Fruit fly (Drosophila melanogaster): ENCODE data around the gene trc.

Gene trc

dm6 chr3L:19818701-19819100 is 15.4 kb downstream of the trc start (continued):
- TF ChIP-seq CG14860 (GFP tag; IDR thresholded peaks at IDR 0.05; ENCODE audit: partially characterized antibody), result no peak
- TF ChIP-seq Rx (GFP tag; IDR thresholded peaks at IDR 0.05), result no peak
- TF ChIP-seq CG30431 (GFP tag; optimal IDR thresholded peaks at IDR 0.05), result no peak
- TF ChIP-seq Antp (GFP tag; optimal IDR thresholded peaks at IDR 0.05), result no peak
- TF ChIP-seq gce (GFP tag; IDR thresholded peaks at IDR 0.05), result 0 out of 3 replicates have a peak, but pooled peaks have one; percentile 7
- peak; percentile 98 for TF ChIP-seq CG15514 (GFP tag; optimal IDR thresholded peaks at IDR 0.05)
- TF ChIP-seq nom (GFP tag; optimal IDR thresholded peaks at IDR 0.05), result peak; percentile 10

DNA sequence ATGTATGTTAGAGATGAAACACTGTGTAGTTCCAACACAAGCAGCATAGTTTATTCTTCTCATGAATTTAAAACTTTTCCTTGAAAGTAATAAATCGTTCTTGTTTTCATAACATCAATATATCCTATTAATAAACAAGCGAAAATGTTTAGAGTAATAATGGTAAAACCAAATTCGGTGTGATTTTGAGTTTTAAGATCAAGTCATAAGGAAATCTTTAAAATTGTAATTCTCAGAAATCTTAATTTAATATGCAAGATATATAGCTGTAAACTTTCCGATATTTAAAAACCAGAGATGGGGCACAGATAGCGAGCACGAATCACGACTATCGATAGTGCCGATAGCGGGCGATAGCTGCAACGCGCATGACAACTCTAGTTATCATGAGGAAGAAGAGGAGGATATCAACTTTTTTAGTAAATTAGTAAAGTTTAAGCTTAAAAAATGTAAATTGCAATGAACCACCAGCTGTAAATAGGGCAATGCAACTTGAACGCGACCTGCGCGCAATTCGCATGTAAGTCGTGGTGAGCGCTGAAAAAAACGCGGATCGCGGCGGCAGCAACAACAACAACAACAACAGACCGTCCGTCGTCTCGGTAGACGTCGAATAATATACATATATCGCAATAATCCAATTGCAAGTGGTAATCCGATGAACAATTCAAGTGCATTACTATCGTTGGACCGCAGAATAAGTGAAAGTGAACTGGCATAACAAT is 16.1 kb downstream of the trc start, which contains the start of the genes Fibp and Deaf1:
Gene Fibp, minus strand, starts transcription at position 161 of the 725 bp plus-strand sequence.
Gene Deaf1, plus strand, starts transcription at position 368 of the 725 bp plus-strand sequence.
- peak; percentile 62; the same call in 2 of the 3 replicates for TF ChIP-seq CG11093 (GFP tag; IDR thresholded peaks at IDR 0.05)
- TF ChIP-seq CG13624 (GFP tag; optimal IDR thresholded peaks at IDR 0.05), result peak; percentile 80
- TF ChIP-seq ERR (GFP tag; optimal IDR thresholded peaks at IDR 0.05), result peak; percentile 73
- peak; percentile 70 for TF ChIP-seq CG31441 (GFP tag; IDR thresholded peaks at IDR 0.05)
- peak; percentile 78 for TF ChIP-seq Ssrp (tag; optimal IDR thresholded peaks at IDR 0.05)
- no peak for TF ChIP-seq ara (GFP tag; IDR thresholded peaks at IDR 0.05)
- TF ChIP-seq ato (GFP tag; IDR thresholded peaks at IDR 0.05; ENCODE audit: partially characterized antibody), result peak; percentile 95
- peak; percentile 98 for TF ChIP-seq Ets65A (GFP tag)
- peak; percentile 54 for TF ChIP-seq CG10209 (GFP tag; optimal IDR thresholded peaks at IDR 0.05)
- no peak for TF ChIP-seq CG6254 (GFP tag; optimal IDR thresholded peaks at IDR 0.05)
- TF ChIP-seq pita (GFP tag; optimal IDR thresholded peaks at IDR 0.05), result no peak
- no peak for TF ChIP-seq CG1832 (GFP tag; optimal IDR thresholded peaks at IDR 0.05)
- peak; percentile 75 for TF ChIP-seq Nf-YC (tag; optimal IDR thresholded peaks at IDR 0.05)
- no peak for TF ChIP-seq z (GFP tag; IDR thresholded peaks at IDR 0.05)
- TF ChIP-seq btn (GFP tag; optimal IDR thresholded peaks at IDR 0.05), result no peak
- TF ChIP-seq pzg (GFP tag; optimal IDR thresholded peaks at IDR 0.05), result peak; percentile 80
- no peak for TF ChIP-seq hth (optimal IDR thresholded peaks at IDR 0.05)
- no peak for TF ChIP-seq nom (GFP tag; optimal IDR thresholded peaks at IDR 0.05)
- TF ChIP-seq bigmax (GFP tag; optimal IDR thresholded peaks at IDR 0.05), result no peak
- peak; percentile 26 for TF ChIP-seq sima (GFP tag; optimal IDR thresholded peaks at IDR 0.05)
- no peak for TF ChIP-seq dati (GFP tag; IDR thresholded peaks at IDR 0.05)
- TF ChIP-seq kay (GFP tag; optimal IDR thresholded peaks at IDR 0.05), result peak; percentile 66
- TF ChIP-seq CG9727 (GFP tag; optimal IDR thresholded peaks at IDR 0.05), result peak; percentile 83
- TF ChIP-seq CG43689 (GFP tag; IDR thresholded peaks at IDR 0.05), result no peak
- TF ChIP-seq dm (GFP tag; optimal IDR thresholded peaks at IDR 0.05), result peak; percentile 70
- TF ChIP-seq Kr (GFP tag; optimal IDR thresholded peaks at IDR 0.05), result no peak
- TF ChIP-seq CG4360 (GFP tag; IDR thresholded peaks at IDR 0.05), result peak; percentile 96
- no peak for TF ChIP-seq en (GFP tag; optimal IDR thresholded peaks at IDR 0.05)
- TF ChIP-seq Dad (GFP tag; optimal IDR thresholded peaks at IDR 0.05), result peak; percentile 79
- TF ChIP-seq CG13123 (GFP tag; optimal IDR thresholded peaks at IDR 0.05), result peak; percentile 63
- TF ChIP-seq Nf-YB (GFP tag; optimal IDR thresholded peaks at IDR 0.05), result peak; percentile 35
- no peak for TF ChIP-seq CG31365 (tag; optimal IDR thresholded peaks at IDR 0.05)
- TF ChIP-seq CG1603 (tag; optimal IDR thresholded peaks at IDR 0.05), result peak; percentile 43
- peak; percentile 41 for TF ChIP-seq CG8281 (tag; optimal IDR thresholded peaks at IDR 0.05)
- TF ChIP-seq gt (GFP tag; IDR thresholded peaks at IDR 0.05), result no peak
- peak; percentile 82 for TF ChIP-seq CG32532 (GFP tag; IDR thresholded peaks at IDR 0.05)
- peak; percentile 81 for TF ChIP-seq CG18262 (tag; optimal IDR thresholded peaks at IDR 0.05)
- TF ChIP-seq CG3281 (GFP tag; optimal IDR thresholded peaks at IDR 0.05), result peak; percentile 67
- peak; percentile 71 for TF ChIP-seq CG4820 (GFP tag; optimal IDR thresholded peaks at IDR 0.05)
- TF ChIP-seq H15 (GFP tag; IDR thresholded peaks at IDR 0.05), result peak; percentile 68
- TF ChIP-seq nau (GFP tag; optimal IDR thresholded peaks at IDR 0.05), result no peak
- no peak; the same call in 1 of the 2 replicates for TF ChIP-seq GATAe (GFP tag; conservative IDR thresholded peaks at IDR 0.05)
- peak; percentile 48 for TF ChIP-seq CG18011 (GFP tag; optimal IDR thresholded peaks at IDR 0.05)
